Worm (Caenorhabditis elegans) whole organism, midembryonic: ENCODE data around the gene ZC504.1.

Source experiments
- med-1 ChIP-seq: sonication (generic microtip); optimal IDR thresholded peaks from 2 replicates; lab custom pipeline; 2017; ENCODE audit warnings: missing genetic modification characterization, mild to moderate bottlenecking, missing compliant biosample characterization, antibody characterized with exemption, missing genetic modification reagents; ENCODE audit not compliant: insufficient read depth
- ztf-29 ChIP-seq: fragments of 200-800 bp; sonication (Bioruptor generic); IDR thresholded peaks from 2 replicates; pipeline ENCODE4 v1.3.6; 2022; ENCODE audit warnings: missing genetic modification reagents, missing genetic modification characterization, missing compliant biosample characterization

DNA sequence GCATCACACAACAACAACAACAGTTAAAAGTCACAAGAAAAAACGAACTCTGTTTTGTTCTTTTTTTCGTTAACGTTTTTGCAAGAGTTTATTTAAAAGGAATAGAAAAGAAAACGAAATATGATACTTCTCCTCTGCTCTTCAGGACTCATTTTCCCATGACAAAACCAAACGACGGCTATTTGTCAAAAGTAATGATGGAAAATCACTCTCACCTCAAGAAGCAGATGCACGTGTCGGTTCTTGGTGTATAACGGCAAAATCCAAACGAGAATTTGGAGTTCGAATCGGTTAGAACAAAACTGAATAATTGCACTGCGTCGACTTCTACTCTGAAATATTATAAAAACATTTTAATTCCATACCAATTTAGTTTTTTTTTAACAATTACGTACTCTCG, 30.0 kb upstream of the ZC504.1 start:
- TF ChIP-seq med-1 (GFP tag; lab: Kevin White, UChicago), result no peak
- TF ChIP-seq ztf-29 (GFP tag; lab: Robert Waterston, UW), result no peak
